Worm (Caenorhabditis elegans) whole organism, young adult: ENCODE data around the gene tag-234.

Experiments used
- B0019.2 ChIP-seq: fragments of 200-800 bp; sonication (Bioruptor generic); conservative IDR thresholded peaks from 2 replicates; pipeline ENCODE4 v1.3.6; 2022; ENCODE audit warnings: missing genetic modification reagents, missing genetic modification characterization, missing compliant biosample characterization
- B0336.3 ChIP-seq: fragments of 200-800 bp; sonication (Bioruptor generic); IDR thresholded peaks from 2 replicates; pipeline ENCODE4 v1.3.6; 2022; ENCODE audit warnings: missing genetic modification characterization, missing compliant biosample characterization
- C06A6.2 ChIP-seq: fragments of 200-800 bp; sonication (Bioruptor generic); conservative IDR thresholded peaks from 2 replicates; pipeline ENCODE4 v1.3.6; 2022; ENCODE audit warnings: missing genetic modification characterization, missing compliant biosample characterization
- C17E4.6 ChIP-seq: fragments of 200-800 bp; sonication (Bioruptor generic); IDR thresholded peaks from 2 replicates; pipeline ENCODE4 v1.3.6; 2022; ENCODE audit warnings: missing genetic modification reagents, missing genetic modification characterization, missing compliant biosample characterization
- F22D6.2 ChIP-seq: sonication (generic microtip); optimal IDR thresholded peaks from 2 replicates; lab custom pipeline; 2016; ENCODE audit warnings: mild to moderate bottlenecking, missing genetic modification characterization, missing compliant biosample characterization
- F57A8.1 ChIP-seq: fragments of 200-800 bp; sonication (Bioruptor generic); optimal IDR thresholded peaks from 2 replicates; lab custom pipeline; 2018; ENCODE audit warnings: mild to moderate bottlenecking, missing genetic modification characterization, moderate library complexity, missing compliant biosample characterization
- K11D2.4 ChIP-seq: fragments of 200-800 bp; sonication (Bioruptor generic); IDR thresholded peaks from 2 replicates; pipeline ENCODE4 v1.3.6; 2022; ENCODE audit warnings: missing genetic modification reagents, missing genetic modification characterization, missing compliant biosample characterization
- T07F8.4 ChIP-seq: sonication (generic microtip); optimal IDR thresholded peaks from 2 replicates; lab custom pipeline; 2016; ENCODE audit warnings: mild to moderate bottlenecking, missing genetic modification characterization, moderate library complexity, missing compliant biosample characterization
- Y53G8AR.9 ChIP-seq: fragments of 200-800 bp; sonication (Bioruptor generic); conservative IDR thresholded peaks from 2 replicates; pipeline ENCODE4 v1.3.6; 2022; ENCODE audit warnings: missing genetic modification reagents, missing genetic modification characterization, missing compliant biosample characterization
- Y95B8A.8 ChIP-seq: fragments of 200-800 bp; sonication (Bioruptor generic); IDR thresholded peaks from 2 replicates; pipeline ENCODE4 v1.3.6; 2022; ENCODE audit warnings: missing genetic modification reagents, missing genetic modification characterization, missing compliant biosample characterization
- ZK185.1 ChIP-seq: sonication (generic microtip); optimal IDR thresholded peaks from 2 replicates; lab custom pipeline; 2016; ENCODE audit warnings: mild to moderate bottlenecking, missing genetic modification characterization, missing compliant biosample characterization; ENCODE audit not compliant: poor library complexity, severe bottlenecking
- attf-5 ChIP-seq: fragments of 200-800 bp; sonication (Bioruptor generic); optimal IDR thresholded peaks from 2 replicates; lab custom pipeline; 2018; ENCODE audit warnings: mild to moderate bottlenecking, missing genetic modification characterization, missing compliant biosample characterization
- bed-1 ChIP-seq: fragments of 200-800 bp; sonication (Bioruptor generic); IDR thresholded peaks from 2 replicates; pipeline ENCODE4 v1.3.6; 2022; ENCODE audit warnings: missing genetic modification reagents, missing genetic modification characterization, missing compliant biosample characterization
- cebp-2 ChIP-seq: fragments of 200-800 bp; sonication (Bioruptor generic); IDR thresholded peaks from 2 replicates; pipeline ENCODE4 v1.3.6; 2022; ENCODE audit warnings: missing genetic modification characterization, missing compliant biosample characterization
- ceh-40 ChIP-seq: fragments of 200-800 bp; sonication (Bioruptor generic); IDR thresholded peaks from 2 replicates; pipeline ENCODE4 v1.3.6; 2022; ENCODE audit warnings: missing genetic modification characterization, missing compliant biosample characterization
- ceh-58 ChIP-seq: fragments of 200-800 bp; sonication (Bioruptor generic); IDR thresholded peaks from 2 replicates; pipeline ENCODE4 v1.3.6; 2022; ENCODE audit warnings: missing genetic modification characterization, missing compliant biosample characterization
- ceh-91 ChIP-seq: fragments of 200-800 bp; sonication (Bioruptor generic); IDR thresholded peaks from 2 replicates; pipeline ENCODE4 v1.3.6; 2022; ENCODE audit warnings: missing genetic modification reagents, missing genetic modification characterization, missing compliant biosample characterization
- dpff-1 ChIP-seq: sonication (generic microtip); optimal IDR thresholded peaks from 2 replicates; lab custom pipeline; 2017; ENCODE audit warnings: mild to moderate bottlenecking, missing genetic modification characterization, missing compliant biosample characterization
- efl-1 ChIP-seq: fragments of 150-350 bp; optimal IDR thresholded peaks from 2 replicates; lab custom pipeline; 2014; ENCODE audit warnings: missing biosample characterization, missing genetic modification reagents, missing genetic modification characterization
- egl-44 ChIP-seq: fragments of 200-800 bp; sonication (Bioruptor generic); IDR thresholded peaks from 2 replicates; pipeline ENCODE4 v1.3.6; 2022; ENCODE audit warnings: missing genetic modification reagents, missing genetic modification characterization, missing compliant biosample characterization
- ets-4 ChIP-seq: fragments of 200-800 bp; sonication (Bioruptor generic); optimal IDR thresholded peaks from 2 replicates; lab custom pipeline; 2018; ENCODE audit warnings: mild to moderate bottlenecking, missing genetic modification characterization, missing compliant biosample characterization
- hmg-1.2 ChIP-seq: fragments of 200-800 bp; sonication (Bioruptor generic); IDR thresholded peaks from 2 replicates; pipeline ENCODE4 v1.3.6; 2022; ENCODE audit warnings: missing genetic modification reagents, missing genetic modification characterization, missing compliant biosample characterization
- let-607 ChIP-seq, 2 experiments: fragments of 200-800 bp in 1 of 2; sonication (Bioruptor generic) in 1 of 2; sonication (generic microtip) in 1 of 2; optimal IDR thresholded peaks; 2 replicates each; lab custom pipeline; 2016 to 2018; ENCODE audit warnings: mild to moderate bottlenecking in 2 of 2, missing compliant biosample characterization in 2 of 2, missing genetic modification characterization in 2 of 2, moderate library complexity in 2 of 2, missing genotype in 1 of 2
- lin-35 ChIP-seq, 3 experiments: fragments of 150-350 bp in 2 of 3; sonication (generic microtip) in 1 of 3; optimal IDR thresholded peaks; 2 replicates each; lab custom pipeline; 2014 to 2018; ENCODE audit warnings: missing biosample characterization in 3 of 3, missing genetic modification characterization in 3 of 3, missing genetic modification reagents in 3 of 3
- lsl-1 ChIP-seq: fragments of 200-800 bp; sonication (Bioruptor generic); optimal IDR thresholded peaks from 2 replicates; lab custom pipeline; 2018; ENCODE audit warnings: mild to moderate bottlenecking, missing genetic modification characterization, moderate library complexity, missing compliant biosample characterization
- lsy-27 ChIP-seq: sonication (generic microtip); optimal IDR thresholded peaks from 2 replicates; lab custom pipeline; 2017; ENCODE audit warnings: missing genetic modification characterization, mild to moderate bottlenecking, missing compliant biosample characterization, antibody characterized with exemption, missing genotype, borderline replicate concordance; ENCODE audit not compliant: insufficient read depth
- madf-8 ChIP-seq: fragments of 200-800 bp; sonication (Bioruptor generic); conservative IDR thresholded peaks from 2 replicates; pipeline ENCODE4 v1.3.6; 2022; ENCODE audit warnings: missing genetic modification reagents, missing genetic modification characterization, missing compliant biosample characterization
- mcd-1 ChIP-seq: fragments of 200-800 bp; sonication (Bioruptor generic); IDR thresholded peaks from 2 replicates; pipeline ENCODE4 v1.3.6; 2022; ENCODE audit warnings: missing genetic modification reagents, missing genetic modification characterization, missing compliant biosample characterization
- nfya-1 ChIP-seq: sonication (generic microtip); optimal IDR thresholded peaks from 2 replicates; lab custom pipeline; 2017; ENCODE audit warnings: antibody characterized with exemption, missing compliant biosample characterization, missing genetic modification characterization, borderline replicate concordance; ENCODE audit not compliant: insufficient read depth
- nfya-2 ChIP-seq: fragments of 200-800 bp; sonication (Bioruptor generic); IDR thresholded peaks from 2 replicates; pipeline ENCODE4 v1.3.6; 2022; ENCODE audit warnings: missing genetic modification reagents, missing genetic modification characterization, missing compliant biosample characterization
- nfyb-1 ChIP-seq: fragments of 200-800 bp; sonication (Bioruptor generic); IDR thresholded peaks from 2 replicates; pipeline ENCODE4 v1.3.6; 2022; ENCODE audit warnings: missing genetic modification reagents, missing genetic modification characterization, missing compliant biosample characterization
- nhr-120 ChIP-seq: fragments of 200-800 bp; sonication (Bioruptor generic); IDR thresholded peaks from 2 replicates; pipeline ENCODE4 v1.3.6; 2022; ENCODE audit warnings: missing genetic modification characterization, missing compliant biosample characterization
- nhr-179 ChIP-seq: sonication (generic microtip); optimal IDR thresholded peaks from 2 replicates; lab custom pipeline; 2016; ENCODE audit warnings: mild to moderate bottlenecking, missing genetic modification characterization, missing compliant biosample characterization
- nhr-27 ChIP-seq: fragments of 200-800 bp; sonication (Bioruptor generic); optimal IDR thresholded peaks from 2 replicates; lab custom pipeline; 2018; ENCODE audit warnings: mild to moderate bottlenecking, missing genetic modification characterization, moderate library complexity, missing compliant biosample characterization
- nhr-80 ChIP-seq: sonication (generic microtip); optimal IDR thresholded peaks from 2 replicates; lab custom pipeline; 2016; ENCODE audit warnings: missing genetic modification characterization, missing compliant biosample characterization
- pbrm-1 ChIP-seq: fragments of 200-800 bp; sonication (Bioruptor generic); IDR thresholded peaks from 2 replicates; pipeline ENCODE4 v1.3.6; 2022; ENCODE audit warnings: missing genetic modification reagents, missing genetic modification characterization, missing compliant biosample characterization
- rec-8 ChIP-seq, 2 experiments: sonication (generic microtip); optimal IDR thresholded peaks; 2 replicates each; lab custom pipeline; 2016; ENCODE audit warnings: mild to moderate bottlenecking in 2 of 2, missing genetic modification characterization in 2 of 2, missing genetic modification reagents in 2 of 2, missing genotype in 2 of 2, missing biosample characterization in 1 of 2, missing compliant biosample characterization in 1 of 2, moderate library complexity in 1 of 2
- repo-1 ChIP-seq: sonication (generic microtip); optimal IDR thresholded peaks from 2 replicates; lab custom pipeline; 2017; ENCODE audit warnings: mild to moderate bottlenecking, missing genetic modification characterization, missing compliant biosample characterization
- rpc-1 ChIP-seq, 2 experiments: fragments of 150-350 bp in 1 of 2; sonication (generic microtip) in 1 of 2; optimal IDR thresholded peaks; 2 replicates each; lab custom pipeline; 2014 to 2018; ENCODE audit warnings: missing biosample characterization in 1 of 2, missing genetic modification characterization in 1 of 2, missing genetic modification reagents in 1 of 2, missing genotype in 1 of 2
- sdz-38 ChIP-seq: sonication (generic microtip); optimal IDR thresholded peaks from 2 replicates; lab custom pipeline; 2016; ENCODE audit warnings: missing genotype, missing genetic modification characterization, missing compliant biosample characterization
- snpc-1.1 ChIP-seq: sonication (generic microtip); optimal IDR thresholded peaks from 2 replicates; lab custom pipeline; 2017; ENCODE audit warnings: missing genetic modification characterization, mild to moderate bottlenecking, missing compliant biosample characterization, antibody characterized with exemption, moderate library complexity, missing genotype, missing genetic modification reagents; ENCODE audit not compliant: insufficient read depth
- snpc-1.3 ChIP-seq: sonication (generic microtip); optimal IDR thresholded peaks from 2 replicates; lab custom pipeline; 2017; ENCODE audit warnings: missing genetic modification characterization, mild to moderate bottlenecking, missing compliant biosample characterization, antibody characterized with exemption, moderate library complexity, missing genotype, missing genetic modification reagents; ENCODE audit not compliant: insufficient read depth
- tlf-1 ChIP-seq: fragments of 200-800 bp; sonication (Bioruptor generic); optimal IDR thresholded peaks from 2 replicates; lab custom pipeline; 2018; ENCODE audit warnings: mild to moderate bottlenecking, missing genetic modification characterization, missing compliant biosample characterization
- xnd-1 ChIP-seq: sonication (generic microtip); optimal IDR thresholded peaks from 2 replicates; lab custom pipeline; 2016; ENCODE audit warnings: missing genotype, missing genetic modification reagents, missing genetic modification characterization, missing compliant biosample characterization
- ztf-6 ChIP-seq: fragments of 200-800 bp; sonication (Bioruptor generic); IDR thresholded peaks from 2 replicates; pipeline ENCODE4 v1.3.6; 2022; ENCODE audit warnings: missing genetic modification reagents, missing genetic modification characterization, missing compliant biosample characterization

The tag-234 gene

ce11 chrII:5844694-5845129, 19.3 kb upstream of the tag-234 start (continued):
- peak; percentile 94 for TF ChIP-seq ets-4
- TF ChIP-seq nhr-179, result peak; percentile 78
- peak; percentile 21 for TF ChIP-seq rpc-1 (optimal IDR thresholded peaks at IDR 0.05; lab: Kevin White, UChicago)
- TF ChIP-seq rpc-1 (tag; optimal IDR thresholded peaks at IDR 0.05; lab: Kevin White, UChicago), result peak; percentile 29
- TF ChIP-seq ceh-40 (GFP tag; lab: Robert Waterston, UW), result peak; percentile 80
- TF ChIP-seq mcd-1, result peak; percentile 98
- TF ChIP-seq repo-1 (tag; lab: Kevin White, UChicago), result peak; percentile 100
- peak; percentile 96 for TF ChIP-seq snpc-1.3 (tag; lab: Kevin White, UChicago)
- TF ChIP-seq let-607 (tag; optimal IDR thresholded peaks at IDR 0.05; lab: Kevin White, UChicago), result peak; percentile 83 to 94
- TF ChIP-seq ceh-91 (GFP tag; lab: Robert Waterston, UW), result peak; percentile 76
- peak in 2 of 3 experiments; percentile 91 to 94 for TF ChIP-seq lin-35 (GFP tag; optimal IDR thresholded peaks at IDR 0.05; lab: Kevin White, UChicago)
- peak; percentile 99 for TF ChIP-seq Y53G8AR.9
- peak; percentile 87 for TF ChIP-seq F57A8.1 (GFP tag; lab: Kevin White, UChicago)
- peak; percentile 93 for TF ChIP-seq lsy-27 (tag; lab: Kevin White, UChicago)
- peak; percentile 98 for TF ChIP-seq K11D2.4 (GFP tag; lab: Robert Waterston, UW)
- TF ChIP-seq xnd-1 (tag; lab: Kevin White, UChicago), result peak; percentile 71
- peak; percentile 59 for TF ChIP-seq sdz-38 (tag; lab: Kevin White, UChicago)
- TF ChIP-seq Y95B8A.8, result peak; percentile 98
- peak; percentile 99 for TF ChIP-seq C06A6.2 (GFP tag; lab: Robert Waterston, UW)
- TF ChIP-seq nfya-2, result peak; percentile 76; the same call in 1 of the 2 replicates
- TF ChIP-seq lsl-1, result peak; percentile 84
- TF ChIP-seq snpc-1.1 (tag; lab: Kevin White, UChicago), result peak; percentile 99
- TF ChIP-seq T07F8.4 (tag; lab: Kevin White, UChicago), result peak; percentile 94
- peak; percentile 93 for TF ChIP-seq nhr-27
- peak; percentile 100 for TF ChIP-seq pbrm-1 (GFP tag; lab: Robert Waterston, UW)
- peak; percentile 61; the same call in 1 of the 2 replicates for TF ChIP-seq ceh-58 (GFP tag; lab: Robert Waterston, UW)
- peak; percentile 100 for TF ChIP-seq B0336.3
- peak; percentile 95 for TF ChIP-seq hmg-1.2 (GFP tag; lab: Robert Waterston, UW)
- peak; percentile 95 for TF ChIP-seq attf-5 (GFP tag; lab: Kevin White, UChicago)
- peak; percentile 98 for TF ChIP-seq ZK185.1 (tag; lab: Kevin White, UChicago)
- TF ChIP-seq F22D6.2, result peak; percentile 95
- peak; percentile 99 for TF ChIP-seq tlf-1
- TF ChIP-seq efl-1, result peak; percentile 49
- peak; percentile 95 for TF ChIP-seq egl-44 (GFP tag; lab: Robert Waterston, UW)

- TF ChIP-seq nfya-1 (tag; lab: Kevin White, UChicago) (no peak), xnd-1 (tag; lab: Kevin White, UChicago) (no peak), nhr-120 (GFP tag; lab: Robert Waterston, UW) (no peak), Y95B8A.8 (no peak)
These were observed 18.6 kb upstream of the tag-234 start, which contains the start of the genes ZK1248.17 and H41C03.3 for ce11 chrII:5845441-5845840. TSS of gene ZK1248.17 (minus strand) at chrII:5845541. TSS of gene H41C03.3 (plus strand) at chrII:5845777.

- no peak for TF ChIP-seq B0019.2 (GFP tag; lab: Robert Waterston, UW)
- TF ChIP-seq efl-1, result no peak
- no peak for TF ChIP-seq cebp-2
- TF ChIP-seq nhr-80 (tag; lab: Kevin White, UChicago), result no peak
- no peak for TF ChIP-seq ZK185.1 (tag; lab: Kevin White, UChicago)
- no peak for TF ChIP-seq bed-1
- TF ChIP-seq Y95B8A.8, result no peak
- TF ChIP-seq madf-8 (GFP tag; lab: Robert Waterston, UW), result no peak
- TF ChIP-seq ztf-6 (GFP tag; lab: Robert Waterston, UW), result no peak
- TF ChIP-seq nfyb-1 (GFP tag; lab: Robert Waterston, UW), result no peak
- no peak for TF ChIP-seq rec-8 (tag; optimal IDR thresholded peaks at IDR 0.05; lab: Kevin White, UChicago)
- TF ChIP-seq C17E4.6 (GFP tag; lab: Robert Waterston, UW), result no peak
- TF ChIP-seq dpff-1 (tag; lab: Kevin White, UChicago), result no peak
These were observed 17.8 kb upstream of the tag-234 start for ce11 chrII:5846181-5846580.
